Worm (Caenorhabditis elegans): ENCODE data around the gene C06G3.3.

DNA sequence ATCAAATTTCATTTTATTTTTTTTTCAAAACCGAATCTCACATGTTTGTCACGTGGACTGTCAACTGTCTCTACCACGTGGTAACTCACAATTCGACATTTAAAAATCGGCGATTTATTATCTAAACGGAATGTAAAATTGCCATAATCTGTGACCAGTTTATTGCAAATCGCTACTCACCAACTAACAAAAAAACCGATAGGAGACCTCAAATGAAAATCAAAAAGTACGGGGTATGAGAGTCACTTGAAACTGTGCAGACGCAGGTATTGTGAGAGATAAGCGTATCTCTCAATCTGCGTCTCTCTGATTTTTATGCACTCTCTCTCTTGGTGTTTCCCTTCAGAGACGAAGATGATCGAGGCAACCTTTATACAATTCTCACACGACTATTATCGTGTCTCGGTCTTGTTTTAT, 11.8 kb downstream of the C06G3.3 start:
- TF ChIP-seq nhr-11 (tag; optimal IDR thresholded peaks at IDR 0.05) (no peak), ceh-82 (tag; optimal IDR thresholded peaks at IDR 0.05) (peak in 2 of 3 experiments; percentile 38 to 40), fkh-10 (GFP tag; optimal IDR thresholded peaks at IDR 0.05) (no peak), irx-1 (tag; optimal IDR thresholded peaks at IDR 0.05) (peak; percentile 67), efl-1 (optimal IDR thresholded peaks at IDR 0.05) (peak; percentile 27 to 56), efl-1 (GFP tag; optimal IDR thresholded peaks at IDR 0.05 in 1 of 2) (peak; percentile 22 to 91), aha-1 (tag; optimal IDR thresholded peaks at IDR 0.05) (no peak), pqm-1 (tag; optimal IDR thresholded peaks at IDR 0.05) (no peak), dsc-1 (tag; optimal IDR thresholded peaks at IDR 0.05) (no peak), snpc-4 (tag; optimal IDR thresholded peaks at IDR 0.05) (peak; percentile 27)

Measured in whole organism, L1 larva.